Fruit fly (Drosophila melanogaster) Kc167 (cell line): ENCODE results near the gene CG31272.

Source experiments
- Myc ChIP-seq: fragments of >200 bp; optimal IDR thresholded peaks from 2 replicates; lab custom pipeline; 2017; ENCODE audit warnings: missing external identifiers
- Sin3A ChIP-seq: fragments of >200 bp; optimal IDR thresholded peaks from 2 replicates; lab custom pipeline; 2018; ENCODE audit warnings: missing external identifiers
- h ChIP-seq: fragments of >200 bp; optimal IDR thresholded peaks from 3 replicates; lab custom pipeline; 2018; ENCODE audit warnings: missing external identifiers
- insv ChIP-seq: fragments of >200 bp; optimal IDR thresholded peaks from 3 replicates; lab custom pipeline; 2018; ENCODE audit warnings: missing external identifiers
- psq ChIP-seq: fragments of >200 bp; optimal IDR thresholded peaks from 2 replicates; lab custom pipeline; 2017; ENCODE audit warnings: missing external identifiers
- ttk ChIP-seq: sonication (Bioruptor generic); optimal IDR thresholded peaks from 2 replicates; lab custom pipeline; 2017; ENCODE audit warnings: missing external identifiers

DNA sequence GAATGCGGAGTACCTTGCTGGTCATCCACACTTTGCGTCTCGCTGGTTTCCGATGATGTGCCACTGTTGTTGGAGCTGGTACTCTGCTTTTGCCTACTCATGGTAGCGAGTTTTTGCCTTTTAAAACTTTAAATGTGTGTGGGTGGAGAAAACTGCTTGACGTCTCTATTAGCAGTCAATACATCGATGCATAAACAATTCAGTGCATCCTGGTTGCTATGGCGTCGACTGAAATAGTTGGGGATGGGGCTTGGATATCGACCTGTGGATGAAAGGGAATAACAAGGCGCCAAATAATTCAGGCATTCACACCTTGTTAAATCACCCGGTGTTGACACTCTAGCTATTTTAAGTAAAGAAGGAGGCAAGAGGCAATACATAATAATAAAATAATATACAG lies 23.0 kb upstream of the CG31272 start, which contains the start of gene CG42633:
- TF ChIP-seq ttk (lab: Kevin White, UChicago) (no peak), Myc (lab: Kevin White, UChicago) (no peak), Sin3A (lab: Kevin White, UChicago) (no peak), h (lab: Kevin White, UChicago) (no peak), insv (lab: Kevin White, UChicago) (no peak), psq (no peak)
